Worm (Caenorhabditis elegans) whole organism, young adult: Measurements from ENCODE around the gene clik-2.
A peak's percentile ranks its signal among the peaks of the same experiment; 100 is the strongest.
"Not testable (repeated sequence)": the region's sequence is repeated elsewhere in the genome, so short reads cannot be mapped to it uniquely, and the experiment has no call there.

Source experiments
- B0019.2 ChIP-seq: fragments of 200-800 bp; sonication (Bioruptor generic); conservative IDR thresholded peaks from 2 replicates; pipeline ENCODE4 v1.3.6; 2022; ENCODE audit warnings: missing genetic modification reagents, missing genetic modification characterization, missing compliant biosample characterization
- C06A6.2 ChIP-seq: fragments of 200-800 bp; sonication (Bioruptor generic); conservative IDR thresholded peaks from 2 replicates; pipeline ENCODE4 v1.3.6; 2022; ENCODE audit warnings: missing genetic modification characterization, missing compliant biosample characterization
- C17E4.6 ChIP-seq: fragments of 200-800 bp; sonication (Bioruptor generic); IDR thresholded peaks from 2 replicates; pipeline ENCODE4 v1.3.6; 2022; ENCODE audit warnings: missing genetic modification reagents, missing genetic modification characterization, missing compliant biosample characterization
- F22D6.2 ChIP-seq: sonication (generic microtip); optimal IDR thresholded peaks from 2 replicates; lab custom pipeline; 2016; ENCODE audit warnings: mild to moderate bottlenecking, missing genetic modification characterization, missing compliant biosample characterization
- F23B12.7 ChIP-seq: sonication (generic microtip); optimal IDR thresholded peaks from 2 replicates; lab custom pipeline; 2017; ENCODE audit warnings: missing genetic modification characterization, mild to moderate bottlenecking, missing compliant biosample characterization, antibody characterized with exemption, moderate library complexity; ENCODE audit not compliant: insufficient read depth
- F39B2.1 ChIP-seq: fragments of 200-800 bp; sonication (Bioruptor generic); IDR thresholded peaks from 2 replicates; pipeline ENCODE4 v1.3.6; 2022; ENCODE audit warnings: missing genetic modification reagents, missing genetic modification characterization, missing compliant biosample characterization
- ama-1 ChIP-seq, 3 experiments: fragments of 150-350 bp in 1 of 3; sonication (generic microtip) in 2 of 3; optimal IDR thresholded peaks; 2 replicates each; lab custom pipeline; 2014 to 2018; ENCODE audit warnings: missing biosample characterization in 2 of 3, missing genetic modification characterization in 2 of 3, missing genetic modification reagents in 2 of 3
- aptf-2 ChIP-seq: fragments of 200-800 bp; sonication (Bioruptor generic); conservative IDR thresholded peaks from 2 replicates; pipeline ENCODE4 v1.3.6; 2022; ENCODE audit warnings: missing genetic modification reagents, missing genetic modification characterization, missing compliant biosample characterization
- atf-7 ChIP-seq: sonication (generic microtip); optimal IDR thresholded peaks from 2 replicates; lab custom pipeline; 2017; ENCODE audit warnings: mild to moderate bottlenecking, missing genetic modification characterization, missing compliant biosample characterization
- attf-3 ChIP-seq: fragments of 200-800 bp; sonication (Bioruptor generic); conservative IDR thresholded peaks from 2 replicates; pipeline ENCODE4 v1.3.6; 2022; ENCODE audit warnings: missing genetic modification reagents, missing genetic modification characterization, missing compliant biosample characterization
- attf-6 ChIP-seq: fragments of 200-800 bp; sonication (Bioruptor generic); IDR thresholded peaks from 2 replicates; pipeline ENCODE4 v1.3.6; 2022; ENCODE audit warnings: missing genetic modification reagents, missing genetic modification characterization, missing compliant biosample characterization
- bed-2 ChIP-seq: fragments of 200-800 bp; sonication (Bioruptor generic); IDR thresholded peaks from 2 replicates; pipeline ENCODE4 v1.3.6; 2022; ENCODE audit warnings: missing genetic modification reagents, missing genetic modification characterization, missing compliant biosample characterization
- ceh-100 ChIP-seq: fragments of 200-800 bp; sonication (Bioruptor generic); IDR thresholded peaks from 2 replicates; pipeline ENCODE4 v1.3.6; 2022; ENCODE audit warnings: missing genetic modification reagents, missing genetic modification characterization, missing compliant biosample characterization
- ceh-27 ChIP-seq: fragments of 200-800 bp; sonication (Bioruptor generic); optimal IDR thresholded peaks from 2 replicates; lab custom pipeline; 2018; ENCODE audit warnings: mild to moderate bottlenecking, missing genetic modification characterization, moderate library complexity, missing compliant biosample characterization
- dpff-1 ChIP-seq: sonication (generic microtip); optimal IDR thresholded peaks from 2 replicates; lab custom pipeline; 2017; ENCODE audit warnings: mild to moderate bottlenecking, missing genetic modification characterization, missing compliant biosample characterization
- efl-1 ChIP-seq: fragments of 150-350 bp; optimal IDR thresholded peaks from 2 replicates; lab custom pipeline; 2014; ENCODE audit warnings: missing biosample characterization, missing genetic modification reagents, missing genetic modification characterization
- hlh-26 ChIP-seq: fragments of 200-800 bp; sonication (Bioruptor generic); conservative IDR thresholded peaks from 2 replicates; pipeline ENCODE4 v1.3.6; 2022; ENCODE audit warnings: missing genetic modification reagents, missing genetic modification characterization, missing compliant biosample characterization
- hmg-1.2 ChIP-seq: fragments of 200-800 bp; sonication (Bioruptor generic); IDR thresholded peaks from 2 replicates; pipeline ENCODE4 v1.3.6; 2022; ENCODE audit warnings: missing genetic modification reagents, missing genetic modification characterization, missing compliant biosample characterization
- hrde-1 ChIP-seq: sonication (generic microtip); optimal IDR thresholded peaks from 2 replicates; lab custom pipeline; 2016; ENCODE audit warnings: missing genetic modification characterization, mild to moderate bottlenecking, missing compliant biosample characterization, moderate library complexity, missing genotype, missing genetic modification reagents, borderline replicate concordance
- hsf-1 ChIP-seq: fragments of 200-800 bp; sonication (Bioruptor generic); IDR thresholded peaks from 2 replicates; pipeline ENCODE4 v1.3.6; 2022; ENCODE audit warnings: missing genetic modification reagents, missing genetic modification characterization, missing compliant biosample characterization
- let-526 ChIP-seq: fragments of 200-800 bp; sonication (Bioruptor generic); IDR thresholded peaks from 2 replicates; pipeline ENCODE4 v1.3.6; 2022; ENCODE audit warnings: missing genetic modification reagents, missing genetic modification characterization, missing compliant biosample characterization
- lin-54 ChIP-seq: fragments of 200-800 bp; sonication (Bioruptor generic); optimal IDR thresholded peaks from 2 replicates; lab custom pipeline; 2018; ENCODE audit warnings: mild to moderate bottlenecking, missing genetic modification characterization, missing compliant biosample characterization
- madf-10 ChIP-seq: sonication (generic microtip); optimal IDR thresholded peaks from 2 replicates; lab custom pipeline; 2016; ENCODE audit warnings: mild to moderate bottlenecking, missing genetic modification characterization, missing compliant biosample characterization
- mcd-1 ChIP-seq: fragments of 200-800 bp; sonication (Bioruptor generic); IDR thresholded peaks from 2 replicates; pipeline ENCODE4 v1.3.6; 2022; ENCODE audit warnings: missing genetic modification reagents, missing genetic modification characterization, missing compliant biosample characterization
- mxl-1 ChIP-seq: sonication (generic microtip); optimal IDR thresholded peaks from 2 replicates; lab custom pipeline; 2016; ENCODE audit warnings: missing genetic modification characterization, missing compliant biosample characterization
- nfyb-1 ChIP-seq: fragments of 200-800 bp; sonication (Bioruptor generic); IDR thresholded peaks from 2 replicates; pipeline ENCODE4 v1.3.6; 2022; ENCODE audit warnings: missing genetic modification reagents, missing genetic modification characterization, missing compliant biosample characterization
- nhr-27 ChIP-seq: fragments of 200-800 bp; sonication (Bioruptor generic); optimal IDR thresholded peaks from 2 replicates; lab custom pipeline; 2018; ENCODE audit warnings: mild to moderate bottlenecking, missing genetic modification characterization, moderate library complexity, missing compliant biosample characterization
- nhr-80 ChIP-seq: sonication (generic microtip); optimal IDR thresholded peaks from 2 replicates; lab custom pipeline; 2016; ENCODE audit warnings: missing genetic modification characterization, missing compliant biosample characterization
- rec-8 ChIP-seq, 2 experiments: sonication (generic microtip); optimal IDR thresholded peaks; 2 replicates each; lab custom pipeline; 2016; ENCODE audit warnings: mild to moderate bottlenecking in 2 of 2, missing genetic modification characterization in 2 of 2, missing genetic modification reagents in 2 of 2, missing genotype in 2 of 2, missing biosample characterization in 1 of 2, missing compliant biosample characterization in 1 of 2, moderate library complexity in 1 of 2
- snpc-1.3 ChIP-seq: sonication (generic microtip); optimal IDR thresholded peaks from 2 replicates; lab custom pipeline; 2017; ENCODE audit warnings: missing genetic modification characterization, mild to moderate bottlenecking, missing compliant biosample characterization, antibody characterized with exemption, moderate library complexity, missing genotype, missing genetic modification reagents; ENCODE audit not compliant: insufficient read depth
- snpc-3.4 ChIP-seq: sonication (generic microtip); optimal IDR thresholded peaks from 2 replicates; lab custom pipeline; 2017; ENCODE audit warnings: missing genetic modification characterization, mild to moderate bottlenecking, missing compliant biosample characterization, antibody characterized with exemption, moderate library complexity, missing genotype, missing genetic modification reagents
- tbp1 ChIP-seq: fragments of 200-800 bp; sonication (Bioruptor generic); optimal IDR thresholded peaks from 2 replicates; lab custom pipeline; 2018; ENCODE audit warnings: mild to moderate bottlenecking, missing genetic modification characterization, missing compliant biosample characterization
- xnd-1 ChIP-seq: sonication (generic microtip); optimal IDR thresholded peaks from 2 replicates; lab custom pipeline; 2016; ENCODE audit warnings: missing genotype, missing genetic modification reagents, missing genetic modification characterization, missing compliant biosample characterization
- ztf-22 ChIP-seq: fragments of 200-800 bp; sonication (Bioruptor generic); optimal IDR thresholded peaks from 2 replicates; lab custom pipeline; 2018; ENCODE audit warnings: mild to moderate bottlenecking, missing genetic modification characterization, moderate library complexity, missing compliant biosample characterization
- ztf-25 ChIP-seq: fragments of 200-800 bp; sonication (Bioruptor generic); IDR thresholded peaks from 2 replicates; pipeline ENCODE4 v1.3.6; 2022; ENCODE audit warnings: missing genetic modification reagents, missing genetic modification characterization, missing compliant biosample characterization
- ztf-26 ChIP-seq: sonication (generic microtip); optimal IDR thresholded peaks from 2 replicates; lab custom pipeline; 2017; ENCODE audit warnings: missing genetic modification characterization, missing compliant biosample characterization

The clik-2 gene

DNA sequence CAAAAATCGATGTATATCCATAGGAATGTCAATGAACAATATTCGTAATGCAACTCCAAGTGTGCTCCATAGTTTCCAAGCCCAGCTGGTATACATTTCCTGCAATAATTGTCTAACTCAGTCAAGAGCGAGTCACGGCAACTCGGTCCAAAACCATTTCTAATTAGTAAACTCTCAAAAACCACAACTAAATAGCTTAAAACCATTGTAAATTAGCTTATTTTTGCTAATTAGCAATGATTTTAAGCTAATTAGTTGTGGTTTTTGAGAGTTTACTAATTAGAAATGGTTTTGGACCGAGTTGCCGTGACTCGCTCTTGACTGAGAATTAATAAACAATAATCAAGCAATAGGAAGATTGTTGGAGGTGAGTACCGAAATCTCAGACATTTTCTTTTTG, 24.2 kb downstream of the clik-2 start, which contains the start of gene dhs-29:
TSS of gene dhs-29 (minus strand) at position 101 of the 400 bp plus-strand sequence.
- not testable (repeated sequence) for TF ChIP-seq hlh-26; atf-7 (tag; lab: Kevin White, UChicago); lin-54

DNA sequence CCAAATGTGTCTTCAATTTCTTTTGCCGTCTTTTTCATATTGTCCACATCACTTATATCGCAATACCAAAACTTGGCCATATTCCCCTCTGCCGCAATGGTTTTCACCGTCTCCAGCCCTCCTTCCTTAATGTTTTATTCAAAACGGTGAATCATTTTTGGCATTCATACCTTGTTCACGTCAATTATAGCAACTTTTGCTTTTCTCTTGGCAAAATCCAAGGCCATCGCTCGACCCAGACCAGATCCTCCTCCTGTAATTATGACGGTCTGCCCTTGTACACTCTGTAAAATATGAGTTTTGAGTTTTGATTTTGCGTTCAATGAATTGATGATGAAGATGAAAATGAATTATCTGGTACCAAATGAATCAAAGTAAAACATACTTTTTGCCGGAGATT, 24.6 kb downstream of the clik-2 start:
- TF ChIP-seq F39B2.1 (no peak), ztf-22 (GFP tag; lab: Kevin White, UChicago) (no peak), snpc-3.4 (tag; lab: Kevin White, UChicago) (no peak), rec-8 (tag; optimal IDR thresholded peaks at IDR 0.05; lab: Kevin White, UChicago) (no peak), nfyb-1 (GFP tag; lab: Robert Waterston, UW) (no peak), C17E4.6 (no peak), F22D6.2 (no peak), B0019.2 (GFP tag; lab: Robert Waterston, UW) (no peak)

- TF ChIP-seq hrde-1 (no peak), nhr-27 (tag; lab: Kevin White, UChicago) (no peak), ztf-25 (no peak), hsf-1 (GFP tag; lab: Robert Waterston, UW) (no peak), bed-2 (GFP tag; lab: Robert Waterston, UW) (no peak), mxl-1 (no peak), mcd-1 (GFP tag; lab: Robert Waterston, UW) (no peak), atf-7 (tag; lab: Kevin White, UChicago) (no peak), madf-10 (tag; lab: Kevin White, UChicago) (no peak), snpc-1.3 (tag; lab: Kevin White, UChicago) (no peak), dpff-1 (tag; lab: Kevin White, UChicago) (no peak)
- TF ChIP-seq, all 124 proteins: peak for 0
Measured at ce11 chrX:7662532-7662931, 26.5 kb downstream of the clik-2 start.

ce11 chrX:7661628-7662027, 27.4 kb downstream of the clik-2 start:
- TF ChIP-seq attf-6 (no peak), let-526 (GFP tag; lab: Robert Waterston, UW) (no peak), ceh-100 (GFP tag; lab: Robert Waterston, UW) (no peak), ama-1 (optimal IDR thresholded peaks at IDR 0.05; lab: Kevin White, UChicago) (peak; percentile 34), ama-1 (GFP tag; optimal IDR thresholded peaks at IDR 0.05; lab: Kevin White, UChicago) (no peak), mcd-1 (GFP tag; lab: Robert Waterston, UW) (peak; percentile 63), nhr-80 (peak; percentile 45), hmg-1.2 (peak; percentile 17; the same call in 1 of the 2 replicates), ztf-26 (tag; lab: Kevin White, UChicago) (peak; percentile 6), F23B12.7 (peak; percentile 24), ceh-27 (GFP tag; lab: Kevin White, UChicago) (peak; percentile 13), aptf-2 (GFP tag; lab: Robert Waterston, UW) (no peak), xnd-1 (tag; lab: Kevin White, UChicago) (no peak), efl-1 (GFP tag; lab: Kevin White, UChicago) (peak; percentile 25), tbp1 (GFP tag; lab: Kevin White, UChicago) (peak; percentile 6), C06A6.2 (GFP tag; lab: Robert Waterston, UW) (0 out of 2 replicates have a peak, but pooled peaks have one; percentile 25), attf-3 (GFP tag; lab: Robert Waterston, UW) (no peak)
